Fruit fly (Drosophila melanogaster): Measurements from ENCODE around the gene spri.

The spri gene

DNA sequence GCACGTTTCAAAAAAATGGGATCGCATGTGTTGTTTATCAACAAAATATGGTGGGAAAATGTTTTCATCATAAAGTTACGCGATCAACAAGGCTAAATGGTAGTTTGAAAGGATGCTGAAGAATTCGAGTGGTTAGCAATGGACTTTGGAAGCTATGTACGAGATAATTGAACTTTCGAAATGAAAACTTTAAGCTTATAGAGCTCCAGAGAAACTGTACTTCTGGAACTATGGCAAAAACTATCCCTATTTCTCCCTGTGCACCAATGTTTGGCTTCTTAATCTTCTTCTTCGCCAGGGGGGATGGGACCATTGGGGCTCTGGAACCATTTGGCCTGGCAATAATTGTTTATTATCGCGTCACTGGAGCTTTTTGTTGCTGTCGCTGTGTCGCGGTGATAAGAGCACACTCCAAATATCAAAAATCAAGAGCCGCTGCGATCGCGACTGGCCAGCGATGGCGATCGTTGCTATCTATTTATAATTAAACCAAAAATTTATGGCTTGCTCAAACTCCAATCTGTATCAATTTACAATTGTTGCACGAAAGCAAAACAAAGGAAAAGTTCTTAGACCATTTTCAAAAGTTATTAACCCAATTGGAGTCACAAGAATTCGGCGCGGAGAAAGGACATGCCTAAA lies 97.1 kb downstream of the spri start (continued):
- TF ChIP-seq Myb (GFP tag; optimal IDR thresholded peaks at IDR 0.05) (peak; percentile 36), pzg (GFP tag; optimal IDR thresholded peaks at IDR 0.05) (no peak), CG3726 (GFP tag; IDR thresholded peaks at IDR 0.05) (no peak), lmd (GFP tag; IDR thresholded peaks at IDR 0.05) (peak; percentile 50; the same call in 1 of the 2 replicates), mam (GFP tag; optimal IDR thresholded peaks at IDR 0.05) (peak; percentile 42), Dip3 (GFP tag; optimal IDR thresholded peaks at IDR 0.05) (peak; percentile 54), Max (GFP tag; optimal IDR thresholded peaks at IDR 0.05) (no peak), bowl (GFP tag; IDR thresholded peaks at IDR 0.05) (no peak), her (GFP tag; optimal IDR thresholded peaks at IDR 0.05) (peak; percentile 8), CG10321 (GFP tag; IDR thresholded peaks at IDR 0.05) (no peak), oc (tag; optimal IDR thresholded peaks at IDR 0.05) (no peak), CG30020 (tag; optimal IDR thresholded peaks at IDR 0.05) (no peak), CG10979 (tag; optimal IDR thresholded peaks at IDR 0.05) (no peak), CG17359 (tag; optimal IDR thresholded peaks at IDR 0.05) (no peak), CG31224 (GFP tag; IDR thresholded peaks at IDR 0.05) (0 out of 2 replicates have a peak, but pooled peaks have one; percentile 14), CG34422 (GFP tag; IDR thresholded peaks at IDR 0.05) (no peak), fd3F (GFP tag; optimal IDR thresholded peaks at IDR 0.05) (peak; percentile 36), zfh1 (GFP tag; IDR thresholded peaks at IDR 0.05) (no peak), trh (GFP tag; optimal IDR thresholded peaks at IDR 0.05) (no peak), CG13624 (GFP tag; optimal IDR thresholded peaks at IDR 0.05) (peak; percentile 39), pfk (GFP tag; optimal IDR thresholded peaks at IDR 0.05) (no peak), CG6254 (GFP tag; optimal IDR thresholded peaks at IDR 0.05) (no peak), CG6272 (GFP tag; IDR thresholded peaks at IDR 0.05) (no peak), stwl (tag; optimal IDR thresholded peaks at IDR 0.05) (no peak), CG2889 (GFP tag; IDR thresholded peaks at IDR 0.05) (no peak), HmgZ (tag; optimal IDR thresholded peaks at IDR 0.05) (peak; percentile 39), CG5953 (GFP tag; IDR thresholded peaks at IDR 0.05) (no peak), amos (GFP tag; IDR thresholded peaks at IDR 0.05; ENCODE audit: partially characterized antibody) (no peak), CG15696 (tag; optimal IDR thresholded peaks at IDR 0.05) (no peak), CG3281 (GFP tag; optimal IDR thresholded peaks at IDR 0.05) (peak; percentile 65), Six4 (GFP tag; optimal IDR thresholded peaks at IDR 0.05) (no peak), Spps (tag; optimal IDR thresholded peaks at IDR 0.05) (no peak), CG7357 (GFP tag; IDR thresholded peaks at IDR 0.05) (no peak), luna (GFP tag; optimal IDR thresholded peaks at IDR 0.05) (no peak), CG1603 (tag; optimal IDR thresholded peaks at IDR 0.05) (no peak), CG1024 (GFP tag; IDR thresholded peaks at IDR 0.05) (no peak), aop (GFP tag; IDR thresholded peaks at IDR 0.05) (no peak), CG17361 (GFP tag; IDR thresholded peaks at IDR 0.05) (peak; percentile 43; the same call in 2 of the 3 replicates), CG11504 (tag; optimal IDR thresholded peaks at IDR 0.05) (peak; percentile 51), D (optimal IDR thresholded peaks at IDR 0.05) (no peak), D (GFP tag; optimal IDR thresholded peaks at IDR 0.05) (no peak), hkb (optimal IDR thresholded peaks at IDR 0.05) (no peak), hkb (GFP tag; IDR thresholded peaks at IDR 0.05) (peak; percentile 43; the same call in 1 of the 2 replicates), CG34376 (GFP tag; optimal IDR thresholded peaks at IDR 0.05) (peak; percentile 76), dmrt11E (tag; optimal IDR thresholded peaks at IDR 0.05) (no peak), Hr3 (GFP tag; optimal IDR thresholded peaks at IDR 0.05) (no peak), CG18599 (GFP tag; optimal IDR thresholded peaks at IDR 0.05) (peak; percentile 84), CG4854 (GFP tag; optimal IDR thresholded peaks at IDR 0.05) (no peak), gro (GFP tag; optimal IDR thresholded peaks at IDR 0.05) (peak; percentile 38), Atf3 (GFP tag; optimal IDR thresholded peaks at IDR 0.05) (no peak), stc (GFP tag; IDR thresholded peaks at IDR 0.05) (no peak), CG12236 (GFP tag; optimal IDR thresholded peaks at IDR 0.05) (no peak)

Data from whole organism, embryonic.